Worm (Caenorhabditis elegans): ENCODE results near the gene ZK470.4.

ZK470.4 gene

ce11 chrX:4145051-4145826 is 5.7 kb upstream of the ZK470.4 start:
- TF ChIP-seq nhr-237 (tag; optimal IDR thresholded peaks at IDR 0.05): no peak
- peak; percentile 58 for TF ChIP-seq sptf-1 (tag; optimal IDR thresholded peaks at IDR 0.05)
- TF ChIP-seq cnd-1 (tag; optimal IDR thresholded peaks at IDR 0.05): peak; percentile 20
- TF ChIP-seq blmp-1 (tag; optimal IDR thresholded peaks at IDR 0.05): no peak
- peak; percentile 46 for TF ChIP-seq mls-2 (tag; optimal IDR thresholded peaks at IDR 0.05)
- TF ChIP-seq elt-1 (tag; optimal IDR thresholded peaks at IDR 0.05; ENCODE audit: borderline replicate concordance, insufficient read depth): no peak
- no peak for TF ChIP-seq elt-3 (tag; optimal IDR thresholded peaks at IDR 0.05)
- no peak for TF ChIP-seq M03D4.4 (tag; optimal IDR thresholded peaks at IDR 0.05)
- TF ChIP-seq ceh-39 (tag; optimal IDR thresholded peaks at IDR 0.05): peak; percentile 40
- TF ChIP-seq hlh-1 (tag; optimal IDR thresholded peaks at IDR 0.05): peak; percentile 24
- no peak for TF ChIP-seq nhr-76 (tag; optimal IDR thresholded peaks at IDR 0.05)
- TF ChIP-seq mep-1 (tag; optimal IDR thresholded peaks at IDR 0.05): peak; percentile 1
- TF ChIP-seq pha-4 (tag; optimal IDR thresholded peaks at IDR 0.05): no peak
- peak; percentile 46 for TF ChIP-seq ceh-83 (GFP tag; optimal IDR thresholded peaks at IDR 0.05)
- TF ChIP-seq nhr-2 (tag; optimal IDR thresholded peaks at IDR 0.05): no peak
- TF ChIP-seq lin-32 (GFP tag; optimal IDR thresholded peaks at IDR 0.05): no peak
- peak; percentile 17 for TF ChIP-seq unc-120 (tag; optimal IDR thresholded peaks at IDR 0.05; ENCODE audit: poor library complexity, severe bottlenecking)
- no peak for TF ChIP-seq snpc-4 (tag; optimal IDR thresholded peaks at IDR 0.05)
- no peak for TF ChIP-seq flh-1 (GFP tag; optimal IDR thresholded peaks at IDR 0.05)
- no peak for TF ChIP-seq tbx-8 (GFP tag; optimal IDR thresholded peaks at IDR 0.05)
- no peak for TF ChIP-seq mab-5 (tag; optimal IDR thresholded peaks at IDR 0.05)
- no peak for TF ChIP-seq bed-3 (GFP tag; optimal IDR thresholded peaks at IDR 0.05)
- no peak for TF ChIP-seq zip-8 (tag; optimal IDR thresholded peaks at IDR 0.05)
- TF ChIP-seq lsy-2 (tag; optimal IDR thresholded peaks at IDR 0.05): no peak
- TF ChIP-seq nhr-28 (tag; optimal IDR thresholded peaks at IDR 0.05): no peak
- TF ChIP-seq drap-1 (GFP tag; optimal IDR thresholded peaks at IDR 0.05): no peak
- no peak for TF ChIP-seq sem-2 (GFP tag; optimal IDR thresholded peaks at IDR 0.05)
- TF ChIP-seq unc-62 (GFP tag; optimal IDR thresholded peaks at IDR 0.05): no peak
- TF ChIP-seq ztf-11 (tag; optimal IDR thresholded peaks at IDR 0.05): no peak
- TF ChIP-seq ces-1 (GFP tag; optimal IDR thresholded peaks at IDR 0.05): peak; percentile 59
- TF ChIP-seq ham-2 (GFP tag; optimal IDR thresholded peaks at IDR 0.05): peak; percentile 2

- TF ChIP-seq unc-120 (tag; optimal IDR thresholded peaks at IDR 0.05; ENCODE audit: poor library complexity, severe bottlenecking): no peak
These were observed 4.7 kb upstream of the ZK470.4 start for ce11 chrX:4144136-4144781.

- no peak for TF ChIP-seq lin-32 (GFP tag; optimal IDR thresholded peaks at IDR 0.05)
- no peak for TF ChIP-seq nhr-76 (tag; optimal IDR thresholded peaks at IDR 0.05)
- no peak for TF ChIP-seq cnd-1 (tag; optimal IDR thresholded peaks at IDR 0.05)
These were observed 3.9 kb upstream of the ZK470.4 start for ce11 chrX:4143260-4144018.

- TF ChIP-seq hlh-1 (tag; optimal IDR thresholded peaks at IDR 0.05) (peak; percentile 91), blmp-1 (tag; optimal IDR thresholded peaks at IDR 0.05) (no peak)
These were observed 3.2 kb upstream of the ZK470.4 start for ce11 chrX:4142648-4143259.

Measured in whole organism, mixed stage, embryonic.